Fruit fly (Drosophila melanogaster) ovary, adult (tissue): ENCODE results near the gene PH4alphaNE2.

Source experiments
- CG17801 ChIP-seq: fragments of 200-800 bp; optimal IDR thresholded peaks from 2 replicates; lab custom pipeline; 2019; ENCODE audit warnings: missing biosample characterization, mild to moderate bottlenecking, missing genetic modification characterization, moderate library complexity; ENCODE audit not compliant: partially characterized antibody

The PH4alphaNE2 gene

dm6 chr3R:30475910-30476309, 36.1 kb downstream of the PH4alphaNE2 start:
- no peak for TF ChIP-seq CG17801 (GFP tag; lab: Kevin White, UChicago)

- no peak for TF ChIP-seq CG17801 (GFP tag; lab: Kevin White, UChicago)
These were observed 37.3 kb downstream of the PH4alphaNE2 start for dm6 chr3R:30474667-30475213.

dm6 chr3R:30472331-30472730, 39.7 kb downstream of the PH4alphaNE2 start:
- TF ChIP-seq CG17801 (GFP tag; lab: Kevin White, UChicago): no peak

- TF ChIP-seq CG17801 (GFP tag; lab: Kevin White, UChicago): no peak
These were observed 41.3 kb downstream of the PH4alphaNE2 start for dm6 chr3R:30470690-30471089.

- TF ChIP-seq CG17801 (GFP tag; lab: Kevin White, UChicago): no peak
These were observed 45.0 kb downstream of the PH4alphaNE2 start for dm6 chr3R:30467062-30467461.

dm6 chr3R:30466515-30466914, 45.5 kb downstream of the PH4alphaNE2 start:
- no peak for TF ChIP-seq CG17801 (GFP tag; lab: Kevin White, UChicago)

dm6 chr3R:30465775-30466494, 46.1 kb downstream of the PH4alphaNE2 start, which contains the start of gene PH4alphaEFB:
Gene PH4alphaEFB (plus strand): TSS chr3R:30466050.
- peak; percentile 2 for TF ChIP-seq CG17801 (GFP tag; lab: Kevin White, UChicago)

dm6 chr3R:30464244-30464643, 47.8 kb downstream of the PH4alphaNE2 start:
- no peak for TF ChIP-seq CG17801 (GFP tag; lab: Kevin White, UChicago)

dm6 chr3R:30461608-30462243, 50.3 kb downstream of the PH4alphaNE2 start:
- TF ChIP-seq CG17801 (GFP tag; lab: Kevin White, UChicago): no peak

- TF ChIP-seq CG17801 (GFP tag; lab: Kevin White, UChicago): no peak
These were observed 51.8 kb downstream of the PH4alphaNE2 start for dm6 chr3R:30460187-30460586.
